Fruit fly (Drosophila melanogaster) whole organism, pupa: ENCODE measurements around the gene CG43732.

Source experiments
- CG10348 ChIP-seq: fragments of 200-800 bp; sonication (Bioruptor generic); IDR thresholded peaks from 2 replicates; pipeline ENCODE4 v1.3.6; 2022; ENCODE audit warnings: missing biosample characterization, missing genetic modification characterization
- CG12605 ChIP-seq: fragments of 200-800 bp; sonication (Bioruptor generic); IDR thresholded peaks from 2 replicates; pipeline ENCODE4 v1.3.6; 2022; ENCODE audit warnings: missing biosample characterization, missing genetic modification characterization
- CG13204 ChIP-seq: fragments of 200-800 bp; sonication (Bioruptor generic); optimal IDR thresholded peaks from 2 replicates; lab custom pipeline; 2018; ENCODE audit warnings: missing biosample characterization, mild to moderate bottlenecking, missing genetic modification characterization, moderate library complexity
- CG14655 ChIP-seq: fragments of 200-800 bp; sonication (Bioruptor generic); optimal IDR thresholded peaks from 3 replicates; lab custom pipeline; 2017; ENCODE audit warnings: mild to moderate bottlenecking, missing biosample characterization, missing genetic modification reagents, missing genetic modification characterization
- CG15710 ChIP-seq: fragments of 200-800 bp; sonication (Bioruptor generic); optimal IDR thresholded peaks from 2 replicates; lab custom pipeline; 2018; ENCODE audit warnings: missing biosample characterization, mild to moderate bottlenecking, missing genetic modification characterization, moderate library complexity
- CG17806 ChIP-seq: fragments of 200-800 bp; sonication (Bioruptor generic); optimal IDR thresholded peaks from 2 replicates; lab custom pipeline; 2018; ENCODE audit warnings: missing biosample characterization, mild to moderate bottlenecking, missing genetic modification characterization, moderate library complexity
- CG32121 ChIP-seq: fragments of 200-800 bp; sonication (Bioruptor generic); IDR thresholded peaks from 2 replicates; pipeline ENCODE4 v1.3.6; 2022; ENCODE audit warnings: missing biosample characterization, missing genetic modification characterization
- CG34367 ChIP-seq: fragments of 200-800 bp; sonication (Bioruptor generic); optimal IDR thresholded peaks from 2 replicates; lab custom pipeline; 2018; ENCODE audit warnings: missing biosample characterization, mild to moderate bottlenecking, missing genetic modification characterization
- CG4496 ChIP-seq: fragments of 200-800 bp; sonication (Bioruptor generic); IDR thresholded peaks from 3 replicates; pipeline ENCODE4 v1.3.6; 2022; ENCODE audit warnings: missing biosample characterization, missing genetic modification characterization
- CG8159 ChIP-seq: fragments of 200-800 bp; sonication (Bioruptor generic); optimal IDR thresholded peaks from 3 replicates; lab custom pipeline; 2018; ENCODE audit warnings: missing biosample characterization, mild to moderate bottlenecking, missing genetic modification characterization, moderate library complexity
- CG8301 ChIP-seq: fragments of 200-800 bp; sonication (Bioruptor generic); optimal IDR thresholded peaks from 2 replicates; lab custom pipeline; 2018; ENCODE audit warnings: missing biosample characterization, mild to moderate bottlenecking, missing genetic modification characterization
- CG9948 ChIP-seq: fragments of 200-800 bp; sonication (Bioruptor generic); optimal IDR thresholded peaks from 2 replicates; lab custom pipeline; 2018; ENCODE audit warnings: missing biosample characterization, mild to moderate bottlenecking, missing genetic modification characterization, moderate library complexity
- D1 ChIP-seq: fragments of 200-800 bp; sonication (Bioruptor generic); optimal IDR thresholded peaks from 2 replicates; lab custom pipeline; 2018; ENCODE audit warnings: missing biosample characterization, mild to moderate bottlenecking, missing genetic modification characterization, moderate library complexity
- EcR ChIP-seq: fragments of 200-800 bp; sonication (Bioruptor generic); optimal IDR thresholded peaks from 3 replicates; lab custom pipeline; 2019; ENCODE audit warnings: missing biosample characterization, missing genetic modification characterization, mild to moderate bottlenecking, moderate library complexity, missing genetic modification reagents
- Ets98B ChIP-seq: fragments of 200-800 bp; sonication (Bioruptor generic); IDR thresholded peaks from 2 replicates; pipeline ENCODE4 v1.3.6; 2022; ENCODE audit warnings: missing biosample characterization, missing genetic modification characterization
- Pif1A ChIP-seq: fragments of 200-800 bp; sonication (Bioruptor generic); optimal IDR thresholded peaks from 3 replicates; lab custom pipeline; 2016; ENCODE audit warnings: missing biosample characterization, missing genetic modification characterization
- Pif1B ChIP-seq: fragments of 200-800 bp; sonication (Bioruptor generic); optimal IDR thresholded peaks from 3 replicates; lab custom pipeline; 2016; ENCODE audit warnings: missing biosample characterization, missing genetic modification characterization
- Snoo ChIP-seq: fragments of 200-800 bp; sonication (Bioruptor generic); optimal IDR thresholded peaks from 3 replicates; lab custom pipeline; 2017; ENCODE audit warnings: missing biosample characterization, mild to moderate bottlenecking, missing genetic modification characterization, inconsistent platforms
- fd96Ca ChIP-seq: fragments of 200-800 bp; sonication (Bioruptor generic); IDR thresholded peaks from 3 replicates; pipeline ENCODE4 v1.3.6; 2022; ENCODE audit warnings: missing biosample characterization, missing genetic modification characterization
- gl ChIP-seq: fragments of 200-800 bp; sonication (Bioruptor generic); optimal IDR thresholded peaks from 2 replicates; lab custom pipeline; 2018; ENCODE audit warnings: missing biosample characterization, mild to moderate bottlenecking, missing genetic modification characterization
- rn ChIP-seq: fragments of 200-800 bp; sonication (Bioruptor generic); IDR thresholded peaks from 2 replicates; pipeline ENCODE4 v1.3.6; 2022; ENCODE audit warnings: missing biosample characterization, missing genetic modification characterization

CG43732 gene

dm6 chr3R:18931725-18932124 is 18.3 kb upstream of the CG43732 start:
- TF ChIP-seq CG32121 (no peak), rn (GFP tag; lab: Robert Waterston, UW) (no peak), CG13204 (no peak), CG9948 (no peak), CG15710 (tag; lab: Kevin White, UChicago) (no peak), EcR (no peak), CG8301 (tag; lab: Kevin White, UChicago) (no peak), Pif1B (GFP tag; lab: Kevin White, UChicago) (no peak), CG17806 (tag; lab: Kevin White, UChicago) (no peak), CG8159 (tag; lab: Kevin White, UChicago) (no peak), fd96Ca (GFP tag; lab: Robert Waterston, UW) (no peak)

- TF ChIP-seq CG9948 (no peak), EcR (no peak), Pif1B (GFP tag; lab: Kevin White, UChicago) (no peak)
These were observed 2.7 kb upstream of the CG43732 start for dm6 chr3R:18947307-18947706.

- TF ChIP-seq CG8301 (tag; lab: Kevin White, UChicago) (no peak), Ets98B (GFP tag; lab: Robert Waterston, UW) (no peak), fd96Ca (GFP tag; lab: Robert Waterston, UW) (no peak), CG8159 (tag; lab: Kevin White, UChicago) (no peak), Snoo (no peak), CG4496 (GFP tag; lab: Robert Waterston, UW) (no peak), rn (GFP tag; lab: Robert Waterston, UW) (no peak), CG10348 (GFP tag; lab: Robert Waterston, UW) (no peak), CG32121 (no peak), CG14655 (GFP tag; lab: Kevin White, UChicago) (no peak), CG17806 (tag; lab: Kevin White, UChicago) (no peak), gl (tag; lab: Kevin White, UChicago) (no peak), EcR (no peak), CG13204 (no peak), D1 (tag; lab: Kevin White, UChicago) (no peak), CG9948 (no peak)
- TF ChIP-seq, all 21 proteins: peak for 0
These were observed 865 bp upstream of the CG43732 start for dm6 chr3R:18949131-18949530.

dm6 chr3R:18964819-18965218 is 14.8 kb downstream of the CG43732 start:
- TF ChIP-seq CG10348 (GFP tag; lab: Robert Waterston, UW) (no peak), CG13204 (no peak), Ets98B (GFP tag; lab: Robert Waterston, UW) (no peak)

dm6 chr3R:18978709-18979108 is 28.7 kb downstream of the CG43732 start, which contains the start of gene euc:
euc (minus strand) TSS chr3R:18978809.
- no peak for TF ChIP-seq fd96Ca (GFP tag; lab: Robert Waterston, UW)
- no peak for TF ChIP-seq Pif1B (GFP tag; lab: Kevin White, UChicago)
- no peak for TF ChIP-seq CG8301 (tag; lab: Kevin White, UChicago)
- TF ChIP-seq CG32121, result no peak
- TF ChIP-seq CG13204, result no peak
- TF ChIP-seq gl (tag; lab: Kevin White, UChicago), result no peak
- no peak for TF ChIP-seq rn (GFP tag; lab: Robert Waterston, UW)
- TF ChIP-seq CG10348 (GFP tag; lab: Robert Waterston, UW), result no peak

dm6 chr3R:18980863-18981536 is 31.0 kb downstream of the CG43732 start, which contains the start of the genes dnk and Smu1:
dnk (plus strand) TSS chr3R:18980995.
Smu1 (minus strand) TSS chr3R:18981324.
- peak; percentile 59 for TF ChIP-seq CG12605 (GFP tag; lab: Robert Waterston, UW)
- no peak for TF ChIP-seq rn (GFP tag; lab: Robert Waterston, UW)
- peak; percentile 40 for TF ChIP-seq Pif1A (GFP tag; lab: Kevin White, UChicago)
- TF ChIP-seq CG10348 (GFP tag; lab: Robert Waterston, UW), result no peak
- TF ChIP-seq fd96Ca (GFP tag; lab: Robert Waterston, UW), result peak; percentile 36; the same call in 1 of the 3 replicates
- no peak for TF ChIP-seq CG14655 (GFP tag; lab: Kevin White, UChicago)
- peak; percentile 23 for TF ChIP-seq CG34367
- peak; percentile 27 for TF ChIP-seq Pif1B (GFP tag; lab: Kevin White, UChicago)
- TF ChIP-seq D1 (tag; lab: Kevin White, UChicago), result no peak
- TF ChIP-seq gl (tag; lab: Kevin White, UChicago), result no peak
- no peak for TF ChIP-seq CG9948
- TF ChIP-seq EcR, result no peak
- no peak for TF ChIP-seq CG15710 (tag; lab: Kevin White, UChicago)
- TF ChIP-seq, all 21 proteins: peak for 5

dm6 chr3R:18983614-18984185 is 33.7 kb downstream of the CG43732 start, which contains the start of the genes snRNP-U1-C and gukh:
snRNP-U1-C (minus strand) TSS chr3R:18983650.
gukh (plus strand) TSS chr3R:18984025.
- peak; percentile 50 for TF ChIP-seq CG9948
- TF ChIP-seq CG13204, result no peak
- peak; percentile 73 for TF ChIP-seq Pif1B (GFP tag; lab: Kevin White, UChicago)
- peak; percentile 52 for TF ChIP-seq Snoo
- TF ChIP-seq Pif1A (GFP tag; lab: Kevin White, UChicago), result peak; percentile 44
- peak; percentile 67 for TF ChIP-seq fd96Ca (GFP tag; lab: Robert Waterston, UW)
- no peak for TF ChIP-seq D1 (tag; lab: Kevin White, UChicago)
- peak; percentile 48 for TF ChIP-seq CG14655 (GFP tag; lab: Kevin White, UChicago)
- peak; percentile 83 for TF ChIP-seq CG32121
- no peak for TF ChIP-seq gl (tag; lab: Kevin White, UChicago)
- TF ChIP-seq CG15710 (tag; lab: Kevin White, UChicago), result peak; percentile 71
- TF ChIP-seq CG12605 (GFP tag; lab: Robert Waterston, UW), result peak; percentile 65; the same call in 1 of the 2 replicates
- peak; percentile 48 for TF ChIP-seq CG8159 (tag; lab: Kevin White, UChicago)
- peak; percentile 86 for TF ChIP-seq Ets98B (GFP tag; lab: Robert Waterston, UW)
- peak; percentile 22; the same call in 1 of the 2 replicates for TF ChIP-seq rn (GFP tag; lab: Robert Waterston, UW)
- peak; percentile 91 for TF ChIP-seq CG4496 (GFP tag; lab: Robert Waterston, UW)
- peak; percentile 48 for TF ChIP-seq EcR
- TF ChIP-seq CG8301 (tag; lab: Kevin White, UChicago), result peak; percentile 44
- TF ChIP-seq CG10348 (GFP tag; lab: Robert Waterston, UW), result no peak
- peak; percentile 62 for TF ChIP-seq CG17806 (tag; lab: Kevin White, UChicago)
- TF ChIP-seq CG34367, result peak; percentile 65
